Fruit fly (Drosophila melanogaster) ovary, adult (tissue): ENCODE measurements around the gene Rbp1.

ENCODE experiments used
- CG17801 ChIP-seq: fragments of 200-800 bp; optimal IDR thresholded peaks from 2 replicates; lab custom pipeline; 2019; ENCODE audit warnings: missing biosample characterization, mild to moderate bottlenecking, missing genetic modification characterization, moderate library complexity; ENCODE audit not compliant: partially characterized antibody

Gene Rbp1

DNA sequence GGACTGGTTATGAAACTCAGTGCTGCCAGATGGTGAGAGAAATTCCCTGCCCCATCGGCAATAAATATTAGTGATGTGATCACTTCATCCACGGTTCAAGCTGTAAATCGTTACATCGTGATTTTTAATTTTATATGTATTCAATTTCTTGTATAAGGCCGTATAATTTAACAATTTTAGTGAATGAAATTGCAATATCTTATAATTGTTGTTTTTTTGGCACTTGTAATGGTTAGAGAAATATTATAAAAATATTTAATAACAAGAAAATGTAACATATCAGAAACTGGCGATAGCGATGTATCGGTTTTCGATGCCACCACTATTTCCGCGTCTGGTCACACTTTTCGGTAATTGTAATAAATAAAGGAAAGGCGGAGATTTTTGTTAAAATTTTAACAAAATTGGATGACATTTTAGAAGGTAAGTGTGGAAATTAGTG, at the start of gene Rbp1, which contains the start of gene mRpL37:
Gene Rbp1, plus strand, starts transcription at position 326 of the 442 bp plus-strand sequence.
Gene mRpL37, minus strand, starts transcription at position 35 of the 442 bp plus-strand sequence.
- TF ChIP-seq CG17801 (GFP tag; lab: Kevin White, UChicago): peak; percentile 73

- TF ChIP-seq CG17801 (GFP tag; lab: Kevin White, UChicago): no peak
These were observed 48.3 kb upstream of the Rbp1 start, which contains the start of gene tomboy20 for dm6 chr3R:10735857-10736256. TSS of gene tomboy20 (minus strand) at chr3R:10735957.

DNA sequence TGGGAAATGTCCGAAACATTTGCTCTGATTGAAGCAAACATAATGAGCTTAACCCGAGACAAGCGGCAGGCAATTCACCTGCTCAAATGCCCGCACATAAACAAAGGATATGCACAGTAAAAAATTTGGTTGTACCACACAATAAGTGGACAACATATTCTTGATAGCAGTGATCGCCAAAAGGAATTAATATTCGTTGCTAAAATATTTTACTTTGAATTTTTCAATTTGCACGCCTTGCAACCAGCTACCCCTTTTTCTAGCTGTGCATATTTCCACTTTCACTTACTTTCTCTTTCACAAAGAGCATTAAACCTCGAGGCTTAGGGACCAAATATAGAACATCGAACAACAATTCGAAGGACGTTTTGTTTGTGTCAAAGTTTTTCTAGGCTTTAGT, 36.5 kb upstream of the Rbp1 start:
- no peak for TF ChIP-seq CG17801 (GFP tag; lab: Kevin White, UChicago)

DNA sequence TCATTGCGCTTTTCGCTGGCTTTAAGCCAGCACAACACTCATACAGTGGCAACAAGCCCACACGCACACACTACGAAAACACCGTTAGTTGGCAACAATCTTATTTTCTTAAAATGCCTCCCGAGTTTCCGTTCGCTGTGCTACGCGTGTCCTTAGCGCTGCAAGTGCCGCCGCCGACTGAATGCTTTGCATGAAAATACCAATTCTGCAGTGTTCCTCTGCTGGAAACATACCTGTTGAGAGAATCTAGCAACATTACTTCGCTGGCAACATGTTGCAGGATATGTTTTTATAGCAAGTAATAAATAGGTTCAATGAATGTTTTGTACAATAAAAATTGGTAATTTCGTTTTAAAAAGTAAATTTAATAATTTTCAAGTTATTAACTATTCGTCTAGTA, 33.1 kb upstream of the Rbp1 start, which contains the start of gene TkR86C:
Gene TkR86C, minus strand, starts transcription at position 168 of the 400 bp plus-strand sequence.
- no peak for TF ChIP-seq CG17801 (GFP tag; lab: Kevin White, UChicago)

dm6 chr3R:10755534-10755933, 28.6 kb upstream of the Rbp1 start, which contains the start of gene CG14691:
TSS of gene CG14691 (minus strand) at chr3R:10755634.
- no peak for TF ChIP-seq CG17801 (GFP tag; lab: Kevin White, UChicago)

dm6 chr3R:10759348-10759847, 24.8 kb upstream of the Rbp1 start, which contains the start of gene CG31272:
TSS of gene CG31272 (minus strand) at chr3R:10759398.
- TF ChIP-seq CG17801 (GFP tag; lab: Kevin White, UChicago): no peak

DNA sequence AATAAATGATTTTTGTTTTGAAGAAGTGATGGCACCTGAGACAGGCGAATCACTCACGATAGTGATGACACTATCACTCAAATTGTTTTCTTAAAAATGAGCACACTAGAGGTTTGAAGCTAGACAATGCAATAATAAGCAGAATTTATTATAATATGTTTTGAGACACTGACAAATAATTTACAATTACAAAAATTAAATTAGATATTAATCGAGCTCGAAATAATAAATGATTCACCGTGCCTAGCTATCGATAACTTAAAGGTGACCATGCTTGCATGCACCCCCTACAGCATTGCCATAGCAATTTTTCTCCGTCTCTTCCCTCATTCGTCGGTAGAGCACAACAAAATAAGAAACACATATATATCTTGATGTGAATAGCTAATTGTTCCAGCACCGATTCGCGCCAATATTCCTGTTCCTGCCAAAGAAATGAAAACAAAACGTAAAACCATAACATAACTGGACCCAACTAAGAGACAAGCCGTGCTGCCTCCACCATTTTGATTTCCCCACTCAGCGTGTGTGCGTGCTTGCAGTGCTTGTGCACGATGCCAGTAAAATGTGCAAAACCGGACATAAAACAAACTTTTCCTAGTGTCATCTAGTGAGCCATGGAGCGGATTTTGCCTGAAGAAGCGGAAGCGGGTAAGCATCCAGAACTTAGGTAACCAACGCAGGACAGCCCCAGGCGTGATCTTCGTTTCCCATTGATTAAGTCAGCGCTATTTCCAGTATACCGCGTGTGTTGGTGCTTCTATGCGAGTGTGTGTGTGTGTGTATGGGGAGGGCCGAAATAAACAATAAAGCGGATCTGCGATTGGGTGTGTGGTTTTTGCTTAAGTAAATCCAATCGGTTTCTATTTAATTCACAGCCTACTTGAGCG, 23.0 kb upstream of the Rbp1 start, which contains the start of the genes MED7 and Cap-H2:
Gene MED7, minus strand, starts transcription at position 67 of the 890 bp plus-strand sequence.
Gene Cap-H2, plus strand, starts transcription at position 345 of the 890 bp plus-strand sequence.
- peak; percentile 63 for TF ChIP-seq CG17801 (GFP tag; lab: Kevin White, UChicago)

DNA sequence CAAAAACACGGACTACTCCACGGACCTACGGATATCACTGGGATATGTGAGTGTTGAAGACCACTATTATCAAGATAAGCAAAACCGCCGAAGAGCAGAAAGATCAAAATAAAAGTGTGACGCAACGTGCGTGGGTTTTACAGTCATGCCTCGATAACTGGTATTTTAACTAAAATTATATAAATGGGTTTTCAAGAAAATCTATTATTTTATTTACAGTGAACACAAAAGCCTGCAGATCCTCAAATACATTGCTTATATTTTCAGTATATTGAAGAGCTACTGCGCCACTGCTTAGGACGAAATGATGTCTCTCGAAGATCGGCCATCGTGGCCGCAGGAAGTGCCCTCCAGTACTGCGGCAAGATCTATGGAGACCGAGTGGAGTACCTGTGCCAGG, 22.2 kb upstream of the Rbp1 start:
- peak; percentile 4 for TF ChIP-seq CG17801 (GFP tag; lab: Kevin White, UChicago)

dm6 chr3R:10767526-10767925, 16.7 kb upstream of the Rbp1 start, which contains the start of gene TfIIFbeta:
TSS of gene TfIIFbeta (minus strand) at chr3R:10767804.
- no peak for TF ChIP-seq CG17801 (GFP tag; lab: Kevin White, UChicago)

DNA sequence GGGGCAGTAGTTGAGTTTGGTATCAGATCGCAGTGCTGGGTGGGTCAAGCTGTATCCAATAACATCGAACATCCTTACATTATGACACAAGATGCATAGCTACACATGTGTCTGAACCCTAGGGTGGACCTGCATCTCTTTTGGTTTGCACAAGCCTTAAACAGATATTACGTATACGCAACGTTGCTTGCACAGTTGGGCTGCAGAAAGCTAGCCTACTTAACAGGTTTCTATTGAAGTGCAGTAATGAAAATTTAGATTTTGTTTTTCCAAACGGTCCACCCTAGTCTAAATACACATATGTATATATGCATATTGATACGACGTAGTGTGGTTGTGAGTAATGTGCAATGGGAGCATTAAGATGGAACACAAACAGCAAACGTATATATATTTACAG, 8.9 kb upstream of the Rbp1 start:
- TF ChIP-seq CG17801 (GFP tag; lab: Kevin White, UChicago): no peak

- TF ChIP-seq CG17801 (GFP tag; lab: Kevin White, UChicago): no peak
These were observed 8.0 kb upstream of the Rbp1 start for dm6 chr3R:10776047-10776659.

dm6 chr3R:10777274-10777673, 6.9 kb upstream of the Rbp1 start, which contains the start of the genes CG45076, CG45078 and fau:
TSS of gene CG45076 (minus strand) at chr3R:10777374.
TSS of gene CG45078 (minus strand) at chr3R:10777374.
TSS of gene fau (minus strand) at chr3R:10777374.
- no peak for TF ChIP-seq CG17801 (GFP tag; lab: Kevin White, UChicago)

DNA sequence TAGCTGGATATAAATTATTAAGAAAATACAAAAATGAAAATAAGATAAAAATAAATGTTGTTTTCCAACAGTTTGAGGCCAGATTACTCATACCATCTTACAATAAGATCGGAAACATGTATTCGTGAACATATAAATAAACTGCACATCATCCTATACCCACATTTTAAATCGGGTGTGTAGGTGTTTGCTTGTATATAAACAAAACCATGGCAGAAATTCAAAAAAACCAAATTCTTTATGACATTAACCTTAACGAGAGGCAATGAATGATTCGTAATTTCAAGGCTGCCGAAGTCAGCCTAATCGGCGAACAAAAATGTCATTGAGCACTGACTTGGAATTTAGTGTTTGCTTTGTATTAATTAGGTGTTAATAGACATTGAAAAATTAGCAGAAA, 6.0 kb upstream of the Rbp1 start:
- no peak for TF ChIP-seq CG17801 (GFP tag; lab: Kevin White, UChicago)

DNA sequence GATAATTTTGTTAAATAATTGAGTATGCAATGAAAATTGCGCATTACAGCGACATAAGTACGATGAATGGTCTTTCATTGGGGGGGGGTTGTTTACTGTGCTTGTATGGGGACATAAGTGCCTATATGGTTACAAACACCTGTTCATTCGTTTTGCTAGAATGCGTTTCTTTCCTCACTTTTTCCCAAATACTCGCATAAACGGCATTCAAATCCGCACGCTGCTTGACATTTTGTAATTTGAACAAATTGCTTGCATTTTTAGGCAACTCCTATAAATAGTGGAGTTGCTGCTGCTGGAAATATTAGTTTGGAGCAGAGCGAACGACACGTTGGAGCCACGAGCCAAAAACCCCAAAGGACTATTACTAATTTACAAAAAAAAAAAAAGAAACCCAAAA, 4.9 kb upstream of the Rbp1 start, which contains the start of gene Desi:
Gene Desi, plus strand, starts transcription at position 301 of the 400 bp plus-strand sequence.
- no peak for TF ChIP-seq CG17801 (GFP tag; lab: Kevin White, UChicago)
